ENCODE assay signal across 3 worm cellular contexts in genomic region chrIII:9373779-9374178, ce11.
TF ChIP-seq lines count a peak whose summit lies in the region.

No protein-coding gene starts in this region.

TF ChIP-seq in whole organism, L1 larva, 84 proteins besides CTCF, POLR2A, EP300 and RAD21:
- TF ChIP-seq efl-1 (optimal IDR thresholded peaks at IDR 0.05; lab: Kevin White, UChicago) (no peak), efl-1 (GFP tag; optimal IDR thresholded peaks at IDR 0.05 in 1 of 2; lab: Kevin White, UChicago) (peak in 1 of 2 experiments; percentile 25), fkh-10 (GFP tag; optimal IDR thresholded peaks at IDR 0.05; lab: Kevin White, UChicago) (peak; percentile 39), lin-14 (GFP tag; optimal IDR thresholded peaks at IDR 0.05; lab: Kevin White, UChicago) (peak; percentile 13), sup-37 (GFP tag; optimal IDR thresholded peaks at IDR 0.05; lab: Kevin White, UChicago) (no peak), lin-35 (GFP tag; optimal IDR thresholded peaks at IDR 0.05; lab: Kevin White, UChicago) (no peak)
TF ChIP-seq in whole organism, L1 larva: peak in this region for 3.

TF ChIP-seq in whole organism, L3 larva, 47 proteins besides CTCF, POLR2A, EP300 and RAD21:
- TF ChIP-seq nhr-67 (tag; optimal IDR thresholded peaks at IDR 0.05; lab: Kevin White, UChicago) (no peak), fkh-10 (GFP tag; optimal IDR thresholded peaks at IDR 0.05; lab: Kevin White, UChicago) (peak; percentile 80)

TF ChIP-seq in whole organism, L4 larva, 104 proteins besides CTCF, POLR2A, EP300 and RAD21:
- TF ChIP-seq fkh-10 (GFP tag; optimal IDR thresholded peaks at IDR 0.05; lab: Kevin White, UChicago) (peak; percentile 50), mxl-2 (GFP tag; conservative IDR thresholded peaks at IDR 0.05; lab: Robert Waterston, UW) (no peak)

Comparison
In these comparisons a context has a peak if more than half of its experiments do, and no peak if none do; other contexts are left out.
1. Of the 29 proteins assayed by ChIP-seq in both whole organism, L4 larva and whole organism, L1 larva: peak only in whole organism, L4 larva: none; only in whole organism, L1 larva: none; in both: fkh-10; in neither: 28.